Worm (Caenorhabditis elegans) whole organism, L1 larva: ENCODE results near the gene snf-7.

Experiments used
- C34B4.2 ChIP-seq: sonication (generic microtip); optimal IDR thresholded peaks from 2 replicates; lab custom pipeline; 2017; ENCODE audit warnings: mild to moderate bottlenecking, missing genetic modification characterization, missing compliant biosample characterization
- Y116A8C.19 ChIP-seq: sonication (generic microtip); optimal IDR thresholded peaks from 2 replicates; lab custom pipeline; 2016; ENCODE audit warnings: missing compliant biosample characterization, missing genetic modification characterization, borderline replicate concordance
- alr-1 ChIP-seq: fragments of 200-800 bp; sonication (Bioruptor generic); optimal IDR thresholded peaks from 2 replicates; lab custom pipeline; 2018; ENCODE audit warnings: borderline replicate concordance, mild to moderate bottlenecking, missing genetic modification characterization, missing compliant biosample characterization
- aly-2 ChIP-seq: fragments of 150-350 bp; optimal IDR thresholded peaks from 2 replicates; lab custom pipeline; 2014; ENCODE audit warnings: missing biosample characterization, missing genetic modification characterization
- blmp-1 ChIP-seq: fragments of 150-350 bp; optimal IDR thresholded peaks from 2 replicates; lab custom pipeline; 2014; ENCODE audit warnings: missing biosample characterization, missing genetic modification characterization
- ceh-63 ChIP-seq: fragments of 200-800 bp; sonication (Bioruptor generic); optimal IDR thresholded peaks from 2 replicates; lab custom pipeline; 2018; ENCODE audit warnings: mild to moderate bottlenecking, missing genetic modification characterization, missing compliant biosample characterization
- ceh-88 ChIP-seq: fragments of 200-800 bp; sonication (Bioruptor generic); IDR thresholded peaks from 2 replicates; pipeline ENCODE4 v1.3.6; 2022; ENCODE audit warnings: missing genetic modification characterization, missing compliant biosample characterization
- ceh-90 ChIP-seq: sonication (generic microtip); optimal IDR thresholded peaks from 2 replicates; lab custom pipeline; 2016; ENCODE audit warnings: missing genetic modification characterization, missing compliant biosample characterization
- ces-1 ChIP-seq: fragments of 150-350 bp; optimal IDR thresholded peaks from 2 replicates; lab custom pipeline; 2014; ENCODE audit warnings: missing biosample characterization, missing genetic modification reagents, missing genetic modification characterization
- dpl-1 ChIP-seq, 3 experiments: fragments of 150-350 bp in 2 of 3; sonication (generic microtip) in 1 of 3; optimal IDR thresholded peaks; 2 replicates each; lab custom pipeline; 2014 to 2017; ENCODE audit warnings: missing biosample characterization in 3 of 3, missing genetic modification characterization in 3 of 3, missing genetic modification reagents in 3 of 3
- dsc-1 ChIP-seq: sonication (generic microtip); optimal IDR thresholded peaks from 2 replicates; lab custom pipeline; 2016; ENCODE audit warnings: mild to moderate bottlenecking, missing genetic modification characterization, missing compliant biosample characterization
- efl-3 ChIP-seq: fragments of 200-800 bp; sonication (Bioruptor generic); optimal IDR thresholded peaks from 2 replicates; lab custom pipeline; 2018; ENCODE audit warnings: mild to moderate bottlenecking, missing genetic modification characterization, missing compliant biosample characterization
- egl-13 ChIP-seq: sonication (generic microtip); optimal IDR thresholded peaks from 2 replicates; lab custom pipeline; 2016; ENCODE audit warnings: missing genotype, missing genetic modification reagents, missing genetic modification characterization, missing compliant biosample characterization
- egl-27 ChIP-seq, 2 experiments: fragments of 150-350 bp in 1 of 2; sonication (generic microtip); optimal IDR thresholded peaks; 3 replicates each; lab custom pipeline; 2017 to 2018; ENCODE audit warnings: missing biosample characterization in 2 of 2, missing genetic modification characterization in 2 of 2, missing genetic modification reagents in 2 of 2
- ets-5 ChIP-seq: fragments of 200-800 bp; sonication (Bioruptor generic); IDR thresholded peaks from 2 replicates; pipeline ENCODE4 v1.3.6; 2022; ENCODE audit warnings: missing genetic modification characterization, missing compliant biosample characterization
- fkh-10 ChIP-seq: sonication (generic microtip); optimal IDR thresholded peaks from 2 replicates; lab custom pipeline; 2017; ENCODE audit warnings: missing biosample characterization, missing genetic modification reagents, missing genetic modification characterization
- fkh-4 ChIP-seq: sonication (generic microtip); optimal IDR thresholded peaks from 2 replicates; lab custom pipeline; 2016; ENCODE audit warnings: missing compliant biosample characterization, missing genetic modification characterization, borderline replicate concordance
- fos-1 ChIP-seq: fragments of 150-350 bp; optimal IDR thresholded peaks from 2 replicates; lab custom pipeline; 2014; ENCODE audit warnings: missing biosample characterization, missing genetic modification characterization
- hpl-2 ChIP-seq: fragments of 150-350 bp; optimal IDR thresholded peaks from 2 replicates; lab custom pipeline; 2014; ENCODE audit warnings: missing biosample characterization, missing genetic modification reagents, missing genetic modification characterization
- irx-1 ChIP-seq: sonication (generic microtip); optimal IDR thresholded peaks from 2 replicates; lab custom pipeline; 2016; ENCODE audit warnings: missing genetic modification characterization, missing compliant biosample characterization
- isw-1 ChIP-seq: fragments of 200-800 bp; sonication (Bioruptor generic); IDR thresholded peaks from 2 replicates; pipeline ENCODE4 v1.3.6; 2022; ENCODE audit warnings: missing genetic modification characterization, missing compliant biosample characterization
- jun-1 ChIP-seq: fragments of 150-350 bp; optimal IDR thresholded peaks from 2 replicates; lab custom pipeline; 2014; ENCODE audit warnings: missing biosample characterization, missing genetic modification reagents, missing genetic modification characterization
- lin-14 ChIP-seq: fragments of 200-800 bp; sonication (Bioruptor generic); optimal IDR thresholded peaks from 2 replicates; lab custom pipeline; 2018; ENCODE audit warnings: mild to moderate bottlenecking, missing genetic modification characterization, moderate library complexity, missing compliant biosample characterization
- lin-35 ChIP-seq, 2 experiments: fragments of 150-350 bp; optimal IDR thresholded peaks; 2 replicates each; lab custom pipeline; 2014; ENCODE audit warnings: missing biosample characterization in 2 of 2, missing genetic modification characterization in 2 of 2, missing genetic modification reagents in 2 of 2
- lin-39 ChIP-seq: fragments of 150-350 bp; optimal IDR thresholded peaks from 2 replicates; lab custom pipeline; 2014; ENCODE audit warnings: missing biosample characterization, missing genetic modification reagents, missing genetic modification characterization
- lir-3 ChIP-seq: sonication (generic microtip); optimal IDR thresholded peaks from 2 replicates; lab custom pipeline; 2016; ENCODE audit warnings: mild to moderate bottlenecking, missing genetic modification characterization, moderate library complexity, missing compliant biosample characterization; ENCODE audit not compliant: poor library complexity
- lsy-2 ChIP-seq, 2 experiments: fragments of 150-350 bp; optimal IDR thresholded peaks; 2 replicates each; lab custom pipeline; 2014; ENCODE audit warnings: missing biosample characterization in 2 of 2, missing genetic modification characterization in 2 of 2
- mdl-1 ChIP-seq, 2 experiments: fragments of 150-350 bp; optimal IDR thresholded peaks; 2 replicates each; lab custom pipeline; 2014 to 2017; ENCODE audit warnings: missing biosample characterization in 2 of 2, missing genetic modification characterization in 2 of 2, inconsistent platforms in 1 of 2
- mep-1 ChIP-seq: fragments of 150-350 bp; optimal IDR thresholded peaks from 2 replicates; lab custom pipeline; 2014; ENCODE audit warnings: missing biosample characterization, missing genetic modification characterization
- nhr-12 ChIP-seq: sonication (generic microtip); optimal IDR thresholded peaks from 2 replicates; lab custom pipeline; 2017; ENCODE audit warnings: missing biosample characterization, missing genetic modification characterization
- nhr-19 ChIP-seq: fragments of 200-800 bp; sonication (Bioruptor generic); conservative IDR thresholded peaks from 2 replicates; pipeline ENCODE4 v1.3.6; 2022; ENCODE audit warnings: missing genetic modification characterization, missing compliant biosample characterization
- nhr-76 ChIP-seq: sonication (generic microtip); optimal IDR thresholded peaks from 2 replicates; lab custom pipeline; 2017; ENCODE audit warnings: missing biosample characterization, missing genetic modification characterization
- nhr-84 ChIP-seq: sonication (generic microtip); optimal IDR thresholded peaks from 2 replicates; lab custom pipeline; 2017; ENCODE audit warnings: missing biosample characterization, missing genetic modification characterization
- nhr-85 ChIP-seq: sonication (generic microtip); peaks from one replicate; lab custom pipeline; 2016; ENCODE audit warnings: missing genetic modification characterization, inconsistent platforms, missing compliant biosample characterization
- nhr-90 ChIP-seq: sonication (generic microtip); optimal IDR thresholded peaks from 2 replicates; lab custom pipeline; 2016; ENCODE audit warnings: mild to moderate bottlenecking, missing genetic modification characterization, missing compliant biosample characterization; ENCODE audit not compliant: poor library complexity
- skn-1 ChIP-seq: fragments of 150-350 bp; optimal IDR thresholded peaks from 2 replicates; lab custom pipeline; 2014; ENCODE audit warnings: missing biosample characterization, missing genetic modification characterization
- sox-4 ChIP-seq: sonication (generic microtip); optimal IDR thresholded peaks from 2 replicates; lab custom pipeline; 2016; ENCODE audit warnings: missing genetic modification characterization, missing compliant biosample characterization
- sptf-1 ChIP-seq: fragments of 150-350 bp; optimal IDR thresholded peaks from 2 replicates; lab custom pipeline; 2014; ENCODE audit warnings: missing biosample characterization, missing genetic modification characterization
- sup-37 ChIP-seq: fragments of 200-800 bp; sonication (Bioruptor generic); optimal IDR thresholded peaks from 2 replicates; lab custom pipeline; 2018; ENCODE audit warnings: mild to moderate bottlenecking, missing genetic modification characterization, missing compliant biosample characterization
- swsn-7 ChIP-seq: sonication (generic microtip); optimal IDR thresholded peaks from 2 replicates; lab custom pipeline; 2016; ENCODE audit warnings: missing genetic modification characterization, missing compliant biosample characterization
- unc-30 ChIP-seq: sonication (generic microtip); optimal IDR thresholded peaks from 2 replicates; lab custom pipeline; 2017; ENCODE audit warnings: missing biosample characterization, missing genetic modification characterization
- unc-62 ChIP-seq: fragments of 150-350 bp; optimal IDR thresholded peaks from 2 replicates; lab custom pipeline; 2014; ENCODE audit warnings: missing biosample characterization, missing genetic modification reagents, missing genetic modification characterization
- unc-86 ChIP-seq: sonication (generic microtip); optimal IDR thresholded peaks from 2 replicates; lab custom pipeline; 2016; ENCODE audit warnings: missing genetic modification characterization, missing compliant biosample characterization
- unc-98 ChIP-seq: fragments of 200-800 bp; sonication (Bioruptor generic); IDR thresholded peaks from 2 replicates; pipeline ENCODE4 v1.3.6; 2022; ENCODE audit warnings: missing genetic modification characterization, missing compliant biosample characterization
- zag-1 ChIP-seq: fragments of 150-350 bp; optimal IDR thresholded peaks from 2 replicates; lab custom pipeline; 2014; ENCODE audit warnings: missing biosample characterization, missing genetic modification characterization
- ztf-11 ChIP-seq, 2 experiments: sonication (generic microtip); optimal IDR thresholded peaks; 2 replicates each; lab custom pipeline; 2016 to 2017; ENCODE audit warnings: missing genetic modification characterization in 2 of 2, missing biosample characterization in 1 of 2, missing compliant biosample characterization in 1 of 2

The snf-7 gene

DNA sequence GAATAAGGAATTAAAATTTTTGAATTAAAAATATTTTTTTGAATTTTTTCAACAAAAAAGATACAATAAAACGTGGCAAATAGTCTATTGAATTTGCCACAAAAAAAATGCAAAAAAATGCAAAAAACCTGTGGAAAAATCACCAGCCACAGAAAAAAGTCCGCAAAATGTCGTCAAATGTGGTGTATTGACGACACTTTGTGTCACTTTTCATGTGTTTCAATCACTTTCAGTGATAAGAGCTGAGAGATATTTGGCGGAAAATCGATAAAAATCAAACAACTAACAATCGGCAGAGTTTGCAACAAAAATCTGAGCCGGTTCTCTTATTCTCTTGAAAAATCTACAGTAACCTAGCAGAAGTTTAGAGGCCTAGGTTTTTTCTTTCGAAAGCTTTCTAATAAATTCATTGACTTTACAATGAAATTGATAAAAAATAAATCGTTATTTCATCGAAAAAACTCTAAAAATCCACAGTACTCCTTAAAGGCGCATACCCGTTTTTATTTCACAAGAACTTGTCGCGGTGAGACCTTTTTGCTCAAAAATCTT lies 33.4 kb upstream of the snf-7 start (continued):
- TF ChIP-seq egl-13 (no peak), ets-5 (no peak), Y116A8C.19 (tag; lab: Kevin White, UChicago) (no peak), nhr-90 (no peak), mep-1 (peak; percentile 69), zag-1 (tag; lab: Kevin White, UChicago) (no peak), dpl-1 (GFP tag; optimal IDR thresholded peaks at IDR 0.05; lab: Kevin White, UChicago) (peak; percentile 27 to 57 (median 54)), skn-1 (peak; percentile 17), unc-98 (no peak), ztf-11 (tag; optimal IDR thresholded peaks at IDR 0.05; lab: Kevin White, UChicago) (no peak), lir-3 (tag; lab: Kevin White, UChicago) (no peak), ceh-90 (tag; lab: Kevin White, UChicago) (no peak), dsc-1 (tag; lab: Kevin White, UChicago) (peak; percentile 2), fkh-10 (no peak), unc-62 (GFP tag; lab: Kevin White, UChicago) (no peak), unc-86 (tag; lab: Kevin White, UChicago) (no peak), sup-37 (GFP tag; lab: Kevin White, UChicago) (no peak), lin-35 (GFP tag; optimal IDR thresholded peaks at IDR 0.05; lab: Kevin White, UChicago) (peak; percentile 14 to 64), nhr-12 (tag; lab: Kevin White, UChicago) (no peak), fos-1 (tag; lab: Kevin White, UChicago) (no peak), nhr-84 (tag; lab: Kevin White, UChicago) (no peak), blmp-1 (tag; lab: Kevin White, UChicago) (peak; percentile 61), sptf-1 (tag; lab: Kevin White, UChicago) (no peak), efl-3 (GFP tag; lab: Kevin White, UChicago) (no peak), aly-2 (tag; lab: Kevin White, UChicago) (no peak), nhr-85 (tag; lab: Kevin White, UChicago) (peak; percentile 69), isw-1 (GFP tag; lab: Robert Waterston, UW) (no peak), lin-39 (no peak), alr-1 (tag; lab: Kevin White, UChicago) (no peak), ceh-63 (no peak), sox-4 (no peak), fkh-4 (tag; lab: Kevin White, UChicago) (no peak), irx-1 (tag; lab: Kevin White, UChicago) (peak; percentile 20), unc-30 (no peak), jun-1 (tag; lab: Kevin White, UChicago) (no peak), lsy-2 (tag; optimal IDR thresholded peaks at IDR 0.05; lab: Kevin White, UChicago) (peak; percentile 61 to 86), ceh-88 (GFP tag; lab: Robert Waterston, UW) (no peak), hpl-2 (no peak)

DNA sequence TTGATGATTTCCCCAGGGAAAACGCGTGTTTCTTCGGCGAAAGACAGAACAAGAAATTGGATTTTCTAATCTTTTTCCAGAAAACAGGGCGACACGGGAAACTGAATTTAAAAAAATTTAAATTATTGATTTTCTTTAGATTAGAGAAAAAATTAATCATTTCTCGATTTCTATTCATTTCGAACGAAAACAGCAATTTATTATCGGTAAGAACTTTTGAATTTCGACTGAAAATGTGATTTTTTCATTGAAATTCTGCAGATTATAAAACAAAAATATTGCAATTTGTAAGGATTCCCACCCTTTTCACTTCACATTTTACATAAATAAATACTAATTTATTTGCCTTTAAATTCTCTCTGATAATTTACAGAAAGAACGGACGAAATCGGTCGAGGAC lies 32.9 kb upstream of the snf-7 start, which contains the start of gene bckd-1A:
Gene bckd-1A (minus strand): TSS at position 101 of the 400 bp plus-strand sequence.
- TF ChIP-seq mep-1 (no peak), unc-86 (tag; lab: Kevin White, UChicago) (no peak), mdl-1 (tag; optimal IDR thresholded peaks at IDR 0.05; lab: Kevin White, UChicago) (no peak), ztf-11 (tag; optimal IDR thresholded peaks at IDR 0.05; lab: Kevin White, UChicago) (no peak), swsn-7 (no peak), blmp-1 (tag; lab: Kevin White, UChicago) (no peak), dsc-1 (tag; lab: Kevin White, UChicago) (no peak), unc-98 (no peak), egl-27 (tag; optimal IDR thresholded peaks at IDR 0.05; lab: Kevin White, UChicago) (no peak), ces-1 (GFP tag; lab: Kevin White, UChicago) (no peak), C34B4.2 (tag; lab: Kevin White, UChicago) (no peak), ceh-63 (no peak), lin-14 (GFP tag; lab: Kevin White, UChicago) (no peak), dpl-1 (GFP tag; optimal IDR thresholded peaks at IDR 0.05; lab: Kevin White, UChicago) (no peak), nhr-19 (no peak), nhr-76 (tag; lab: Kevin White, UChicago) (no peak)
